Worm (Caenorhabditis elegans) whole organism, mixed stage, embryonic: Measurements from ENCODE around the gene set-21.

Source experiments
- blmp-1 ChIP-seq: fragments of 150-350 bp; optimal IDR thresholded peaks from 2 replicates; lab custom pipeline; 2014; ENCODE audit warnings: missing biosample characterization, missing genetic modification characterization
- nhr-2 ChIP-seq: fragments of 150-350 bp; optimal IDR thresholded peaks from 2 replicates; lab custom pipeline; 2014; ENCODE audit warnings: missing biosample characterization, missing genetic modification characterization

ce11 chrIV:4400350-4401326, 10.0 kb downstream of the set-21 start, which contains the start of gene Y24D9A.6:
- peak; percentile 66 for TF ChIP-seq blmp-1
- no peak for TF ChIP-seq nhr-2
